Fruit fly (Drosophila melanogaster): ENCODE results near the gene CG11756.

CG11756 gene

dm6 chrX:11325175-11325768, 22.6 kb upstream of the CG11756 start, which contains the start of gene Gapvd1 (continued):
- no peak for TF ChIP-seq pnt (GFP tag; optimal IDR thresholded peaks at IDR 0.05)
- peak; percentile 87 for TF ChIP-seq mld (GFP tag; IDR thresholded peaks at IDR 0.05; ENCODE audit: partially characterized antibody)
- TF ChIP-seq HLH4C (GFP tag; IDR thresholded peaks at IDR 0.05; ENCODE audit: partially characterized antibody): peak; percentile 88
- TF ChIP-seq CG13287 (GFP tag; IDR thresholded peaks at IDR 0.05; ENCODE audit: partially characterized antibody): peak; percentile 85
- peak; percentile 70 for TF ChIP-seq hbn (GFP tag; IDR thresholded peaks at IDR 0.05; ENCODE audit: partially characterized antibody)
- TF ChIP-seq CG6689 (GFP tag; IDR thresholded peaks at IDR 0.05): no peak
- no peak for TF ChIP-seq hth (optimal IDR thresholded peaks at IDR 0.05)
- no peak for TF ChIP-seq CG2202 (tag; optimal IDR thresholded peaks at IDR 0.05)
- TF ChIP-seq sug (tag; optimal IDR thresholded peaks at IDR 0.05): peak; percentile 3
- TF ChIP-seq tna (GFP tag; IDR thresholded peaks at IDR 0.05; ENCODE audit: partially characterized antibody): peak; percentile 80
- TF ChIP-seq CG2889 (GFP tag; IDR thresholded peaks at IDR 0.05): no peak
- TF ChIP-seq CG30020 (tag; optimal IDR thresholded peaks at IDR 0.05): peak; percentile 20
- no peak for TF ChIP-seq CG11560 (tag; IDR thresholded peaks at IDR 0.05)
- no peak for TF ChIP-seq Hr78 (GFP tag; optimal IDR thresholded peaks at IDR 0.05)
- TF ChIP-seq pzg (GFP tag; optimal IDR thresholded peaks at IDR 0.05): peak; percentile 65
- peak; percentile 10 for TF ChIP-seq Max (GFP tag; optimal IDR thresholded peaks at IDR 0.05)
- TF ChIP-seq YL-1 (GFP tag; optimal IDR thresholded peaks at IDR 0.05): peak; percentile 38
- peak; percentile 49 for TF ChIP-seq CG15479 (GFP tag; optimal IDR thresholded peaks at IDR 0.05)
- 0 out of 2 replicates have a peak, but pooled peaks have one; percentile 11 for TF ChIP-seq Ada2b (GFP tag; IDR thresholded peaks at IDR 0.05)
- no peak for TF ChIP-seq tll (GFP tag; optimal IDR thresholded peaks at IDR 0.05)
- TF ChIP-seq CG1792 (GFP tag; optimal IDR thresholded peaks at IDR 0.05): no peak
- TF ChIP-seq dan (GFP tag; IDR thresholded peaks at IDR 0.05): no peak
- no peak for TF ChIP-seq CG13123 (GFP tag; optimal IDR thresholded peaks at IDR 0.05)
- peak; percentile 11; the same call in 1 of the 3 replicates for TF ChIP-seq ci (GFP tag; IDR thresholded peaks at IDR 0.05)
- TF ChIP-seq Sry-δ (GFP tag; optimal IDR thresholded peaks at IDR 0.05): peak; percentile 92
- no peak for TF ChIP-seq CG9437 (GFP tag; optimal IDR thresholded peaks at IDR 0.05)
- peak; percentile 84 for TF ChIP-seq BEAF-32 (GFP tag; optimal IDR thresholded peaks at IDR 0.05)
- no peak for TF ChIP-seq CG5245 (GFP tag; optimal IDR thresholded peaks at IDR 0.05)
- TF ChIP-seq CG6654 (GFP tag; optimal IDR thresholded peaks at IDR 0.05): no peak
- TF ChIP-seq stwl (tag; optimal IDR thresholded peaks at IDR 0.05): peak; percentile 53
- TF ChIP-seq CG17829 (tag; optimal IDR thresholded peaks at IDR 0.05): peak; percentile 12
- no peak for TF ChIP-seq fd102C (GFP tag; optimal IDR thresholded peaks at IDR 0.05)
- peak; percentile 61; the same call in 2 of the 3 replicates for TF ChIP-seq zfh1 (GFP tag; IDR thresholded peaks at IDR 0.05)
- no peak for TF ChIP-seq lola (GFP tag; optimal IDR thresholded peaks at IDR 0.05)
- TF ChIP-seq CG13775 (GFP tag; optimal IDR thresholded peaks at IDR 0.05): no peak
- TF ChIP-seq CG4707 (GFP tag; optimal IDR thresholded peaks at IDR 0.05): no peak

dm6 chrX:11326213-11326731, 21.6 kb upstream of the CG11756 start:
- TF ChIP-seq HLH54F (GFP tag; optimal IDR thresholded peaks at IDR 0.05): peak; percentile 47
- TF ChIP-seq CG11456 (GFP tag; IDR thresholded peaks at IDR 0.05): no peak; the same call in 2 of the 3 replicates
- peak; percentile 35 for TF ChIP-seq pnt (GFP tag; optimal IDR thresholded peaks at IDR 0.05)
- TF ChIP-seq CG13123 (GFP tag; optimal IDR thresholded peaks at IDR 0.05): no peak
- TF ChIP-seq CG2129 (GFP tag; IDR thresholded peaks at IDR 0.05; ENCODE audit: partially characterized antibody): no peak
- TF ChIP-seq B-H2 (GFP tag; optimal IDR thresholded peaks at IDR 0.05): no peak
- TF ChIP-seq CG10959 (GFP tag; IDR thresholded peaks at IDR 0.05): no peak
- TF ChIP-seq Adf1 (GFP tag; IDR thresholded peaks at IDR 0.05): no peak
- TF ChIP-seq ase (GFP tag; IDR thresholded peaks at IDR 0.05): no peak; the same call in 1 of the 3 replicates
- peak; percentile 42 for TF ChIP-seq CG15696 (tag; optimal IDR thresholded peaks at IDR 0.05)
- TF ChIP-seq gfzf (GFP tag; optimal IDR thresholded peaks at IDR 0.05): no peak
- TF ChIP-seq Ravus (GFP tag; IDR thresholded peaks at IDR 0.05): no peak
- no peak for TF ChIP-seq H15 (GFP tag; IDR thresholded peaks at IDR 0.05)
- no peak for TF ChIP-seq Sin3A (optimal IDR thresholded peaks at IDR 0.05)
- peak; percentile 82 for TF ChIP-seq CG11695 (GFP tag; IDR thresholded peaks at IDR 0.05)
- TF ChIP-seq slbo (GFP tag; IDR thresholded peaks at IDR 0.05): no peak; the same call in none of the 2 replicates
- TF ChIP-seq CG4360 (GFP tag; IDR thresholded peaks at IDR 0.05): no peak
